Worm (Caenorhabditis elegans): ENCODE measurements around the gene vps-33.2.

Gene vps-33.2

DNA sequence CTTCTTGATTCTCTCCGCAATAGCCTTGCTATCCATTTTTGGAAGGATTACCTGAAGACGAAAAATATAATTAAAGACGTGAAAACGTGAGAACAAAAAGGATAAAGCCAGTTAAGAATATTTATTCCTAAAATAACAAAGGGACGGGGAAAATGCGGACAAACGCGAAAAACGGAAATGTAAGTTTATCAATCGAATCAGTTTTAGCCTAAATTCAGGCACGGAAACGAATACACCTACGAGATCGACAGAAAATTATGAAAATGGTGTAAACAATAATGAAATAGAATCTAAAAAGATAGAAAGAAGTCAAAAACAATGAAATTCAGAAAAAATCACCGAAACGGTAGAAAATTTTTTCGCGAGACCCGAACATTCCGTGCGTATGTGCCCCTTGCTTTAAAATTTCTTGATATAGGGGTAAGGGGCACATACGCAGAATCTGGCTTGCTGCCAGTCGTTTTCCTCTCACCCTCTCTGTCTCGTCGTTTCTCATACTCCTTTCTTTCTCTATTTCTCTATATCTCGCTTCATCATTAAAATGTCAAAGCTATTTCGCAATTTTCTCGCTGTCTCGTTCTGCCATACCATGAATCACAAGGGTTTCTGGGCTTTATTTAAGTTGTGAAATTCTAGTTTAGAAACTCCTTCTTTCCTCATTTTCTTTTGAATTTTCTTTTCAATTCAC is 12.3 kb upstream of the vps-33.2 start, which contains the start of gene icd-1 (continued):
- TF ChIP-seq F37D6.2 (tag; optimal IDR thresholded peaks at IDR 0.05) (peak; percentile 86), hlh-30 (tag; optimal IDR thresholded peaks at IDR 0.05; ENCODE audit: insufficient read depth) (peak; percentile 95), dmd-6 (GFP tag; IDR thresholded peaks at IDR 0.05) (peak; percentile 91), unc-39 (tag; optimal IDR thresholded peaks at IDR 0.05) (no peak), zag-1 (tag; optimal IDR thresholded peaks at IDR 0.05) (peak; percentile 65), php-3 (GFP tag; IDR thresholded peaks at IDR 0.05) (peak; percentile 93), cey-2 (tag; optimal IDR thresholded peaks at IDR 0.05; ENCODE audit: borderline replicate concordance, insufficient read depth) (no peak), egl-43 (GFP tag; IDR thresholded peaks at IDR 0.05) (peak; percentile 78), ztf-7 (tag; optimal IDR thresholded peaks at IDR 0.05) (peak; percentile 78), Y48G9A.11 (GFP tag; IDR thresholded peaks at IDR 0.05) (peak; percentile 73), Y105C5A.15 (GFP tag; IDR thresholded peaks at IDR 0.05) (no peak; the same call in 1 of the 2 replicates), ceh-62 (tag; optimal IDR thresholded peaks at IDR 0.05) (no peak), daf-12 (tag; optimal IDR thresholded peaks at IDR 0.05) (no peak), dpl-1 (GFP tag; optimal IDR thresholded peaks at IDR 0.05) (peak; percentile 83), mdl-1 (tag; optimal IDR thresholded peaks at IDR 0.05) (peak; percentile 56 to 77), set-16 (GFP tag; IDR thresholded peaks at IDR 0.05) (peak; percentile 38; the same call in 1 of the 2 replicates), ceh-20 (GFP tag; IDR thresholded peaks at IDR 0.05) (peak; percentile 89), pqm-1 (tag; optimal IDR thresholded peaks at IDR 0.05) (peak; percentile 10), daf-8 (GFP tag; IDR thresholded peaks at IDR 0.05) (no peak), Y5F2A.4 (GFP tag; optimal IDR thresholded peaks at IDR 0.05) (peak; percentile 56), sdz-12 (GFP tag; optimal IDR thresholded peaks at IDR 0.05) (no peak), T26A8.4 (GFP tag; IDR thresholded peaks at IDR 0.05) (peak; percentile 94), lin-15B (tag; optimal IDR thresholded peaks at IDR 0.05) (peak; percentile 58), ztf-11 (tag; optimal IDR thresholded peaks at IDR 0.05) (no peak), ZK337.2 (GFP tag; IDR thresholded peaks at IDR 0.05) (no peak), attf-4 (tag; optimal IDR thresholded peaks at IDR 0.05) (no peak), ceh-82 (tag; optimal IDR thresholded peaks at IDR 0.05) (no peak), lin-1 (GFP tag; IDR thresholded peaks at IDR 0.05) (peak; percentile 92), zip-2 (tag; optimal IDR thresholded peaks at IDR 0.05) (peak; percentile 75), F10B5.3 (tag; optimal IDR thresholded peaks at IDR 0.05) (peak; percentile 69), daf-16 (GFP tag; optimal IDR thresholded peaks at IDR 0.05) (peak; percentile 15 to 88), daf-16 (tag; optimal IDR thresholded peaks at IDR 0.05) (peak; percentile 57), nhr-102 (tag; optimal IDR thresholded peaks at IDR 0.05) (peak; percentile 93), hmg-1.1 (GFP tag; IDR thresholded peaks at IDR 0.05) (peak; percentile 88), nhr-25 (tag; optimal IDR thresholded peaks at IDR 0.05; ENCODE audit: borderline replicate concordance, insufficient read depth) (peak; percentile 91), hif-1 (tag; optimal IDR thresholded peaks at IDR 0.05) (peak; percentile 47 to 83), ces-1 (GFP tag; optimal IDR thresholded peaks at IDR 0.05) (no peak), rbr-2 (tag; optimal IDR thresholded peaks at IDR 0.05) (peak; percentile 95), mdt-29 (GFP tag; IDR thresholded peaks at IDR 0.05) (peak; percentile 88), F26F4.8 (GFP tag; conservative IDR thresholded peaks at IDR 0.05) (no peak), duxl-1 (tag; optimal IDR thresholded peaks at IDR 0.05; ENCODE audit: poor library complexity) (peak; percentile 89), nhr-42 (GFP tag; IDR thresholded peaks at IDR 0.05) (peak; percentile 80; the same call in 1 of the 2 replicates), egl-27 (tag; optimal IDR thresholded peaks at IDR 0.05) (no peak), spr-1 (tag; optimal IDR thresholded peaks at IDR 0.05) (peak; percentile 81), mes-2 (tag; optimal IDR thresholded peaks at IDR 0.05; ENCODE audit: poor library complexity, severe bottlenecking) (peak; percentile 92), snpc-4 (tag; optimal IDR thresholded peaks at IDR 0.05) (no peak), gei-8 (GFP tag; optimal IDR thresholded peaks at IDR 0.05) (peak; percentile 59), Y75B8A.6 (GFP tag; IDR thresholded peaks at IDR 0.05) (0 out of 2 replicates have a peak, but pooled peaks have one; percentile 11), D1046.2 (GFP tag; IDR thresholded peaks at IDR 0.05) (peak; percentile 58; the same call in 1 of the 2 replicates)
